Worm (Caenorhabditis elegans) whole organism, young adult: Measurements from ENCODE around the gene ifbp-1.

Experiments used
- B0019.2 ChIP-seq: fragments of 200-800 bp; sonication (Bioruptor generic); conservative IDR thresholded peaks from 2 replicates; pipeline ENCODE4 v1.3.6; 2022; ENCODE audit warnings: missing genetic modification reagents, missing genetic modification characterization, missing compliant biosample characterization
- F23B12.7 ChIP-seq: sonication (generic microtip); optimal IDR thresholded peaks from 2 replicates; lab custom pipeline; 2017; ENCODE audit warnings: missing genetic modification characterization, mild to moderate bottlenecking, missing compliant biosample characterization, antibody characterized with exemption, moderate library complexity; ENCODE audit not compliant: insufficient read depth
- F37B4.10 ChIP-seq: fragments of 200-800 bp; sonication (Bioruptor generic); IDR thresholded peaks from 2 replicates; pipeline ENCODE4 v1.3.6; 2022; ENCODE audit warnings: missing genetic modification characterization, missing compliant biosample characterization
- F55B11.4 ChIP-seq: sonication (generic microtip); optimal IDR thresholded peaks from 2 replicates; lab custom pipeline; 2016; ENCODE audit warnings: missing compliant biosample characterization, missing genetic modification characterization, borderline replicate concordance; ENCODE audit not compliant: insufficient read depth
- Y79H2A.3 ChIP-seq: fragments of 200-800 bp; sonication (Bioruptor generic); conservative IDR thresholded peaks from 2 replicates; pipeline ENCODE4 v1.3.6; 2022; ENCODE audit warnings: missing genetic modification reagents, missing genetic modification characterization, missing compliant biosample characterization
- cebp-1 ChIP-seq, 2 experiments: fragments of 200-800 bp in 1 of 2; sonication (Bioruptor generic) in 1 of 2; sonication (generic microtip) in 1 of 2; IDR thresholded peaks in 1 of 2; optimal IDR thresholded peaks in 1 of 2; 2 replicates each; pipeline versions ENCODE4 v1.3.6 to Lab custom; 2017 to 2022; ENCODE audit warnings: missing compliant biosample characterization in 2 of 2, missing genetic modification characterization in 2 of 2, mild to moderate bottlenecking in 1 of 2, missing genetic modification reagents in 1 of 2, moderate library complexity in 1 of 2
- egrh-3 ChIP-seq: fragments of 200-800 bp; sonication (Bioruptor generic); IDR thresholded peaks from 2 replicates; pipeline ENCODE4 v1.3.6; 2022; ENCODE audit warnings: missing genetic modification reagents, missing genetic modification characterization, missing compliant biosample characterization
- lin-26 ChIP-seq: fragments of 200-800 bp; sonication (Bioruptor generic); IDR thresholded peaks from 2 replicates; pipeline ENCODE4 v1.3.6; 2022; ENCODE audit warnings: missing genetic modification reagents, missing genetic modification characterization, missing compliant biosample characterization
- sdz-38 ChIP-seq: sonication (generic microtip); optimal IDR thresholded peaks from 2 replicates; lab custom pipeline; 2016; ENCODE audit warnings: missing genotype, missing genetic modification characterization, missing compliant biosample characterization
- snpc-4 ChIP-seq, 5 experiments: fragments of 150-350 bp in 1 of 5; sonication (generic microtip) in 4 of 5; optimal IDR thresholded peaks; 2 replicates each; lab custom pipeline; 2014 to 2018; ENCODE audit warnings: missing genetic modification characterization in 5 of 5, missing biosample characterization in 3 of 5, antibody characterized with exemption in 2 of 5, mild to moderate bottlenecking in 2 of 5, missing compliant biosample characterization in 2 of 5, missing genotype in 2 of 5, moderate library complexity in 2 of 5, missing genetic modification reagents in 1 of 5
- sptf-2 ChIP-seq: fragments of 200-800 bp; sonication (Bioruptor generic); optimal IDR thresholded peaks from 2 replicates; lab custom pipeline; 2018; ENCODE audit warnings: mild to moderate bottlenecking, missing genetic modification characterization, missing compliant biosample characterization
- unc-62 ChIP-seq: fragments of 150-350 bp; optimal IDR thresholded peaks from 2 replicates; lab custom pipeline; 2014; ENCODE audit warnings: missing biosample characterization, missing genetic modification reagents, missing genetic modification characterization
- ztf-25 ChIP-seq: fragments of 200-800 bp; sonication (Bioruptor generic); IDR thresholded peaks from 2 replicates; pipeline ENCODE4 v1.3.6; 2022; ENCODE audit warnings: missing genetic modification reagents, missing genetic modification characterization, missing compliant biosample characterization

DNA sequence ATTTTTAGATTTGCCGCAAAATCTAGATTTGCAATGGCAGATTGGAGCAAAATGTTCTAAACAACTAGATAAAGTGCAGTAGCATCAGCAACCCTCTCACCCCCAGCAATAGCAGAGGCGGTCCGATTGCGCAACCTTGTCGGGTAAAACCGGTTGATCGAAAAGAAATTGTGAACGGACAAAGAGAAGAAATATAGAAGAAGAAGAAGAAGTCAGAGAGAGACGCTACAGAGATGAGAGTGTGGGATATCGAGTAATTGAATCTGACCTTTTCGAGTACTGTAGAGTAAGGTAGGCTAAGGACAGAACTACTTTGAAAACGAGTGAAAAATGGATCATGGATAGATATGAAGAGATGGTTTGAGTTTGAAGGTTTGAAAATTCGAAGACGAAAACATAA lies 4.2 kb downstream of the ifbp-1 start:
- TF ChIP-seq ztf-25 (GFP tag; lab: Robert Waterston, UW) = no peak
- TF ChIP-seq F55B11.4 (tag; lab: Kevin White, UChicago) = no peak
- no peak for TF ChIP-seq cebp-1 (GFP tag; IDR thresholded peaks at IDR 0.05; lab: Robert Waterston, UW)
- TF ChIP-seq cebp-1 (tag; optimal IDR thresholded peaks at IDR 0.05; lab: Kevin White, UChicago) = peak; percentile 19
- no peak for TF ChIP-seq egrh-3 (GFP tag; lab: Robert Waterston, UW)
- no peak for TF ChIP-seq F37B4.10 (GFP tag; lab: Robert Waterston, UW)
- TF ChIP-seq B0019.2 = no peak
- no peak for TF ChIP-seq unc-62 (GFP tag; lab: Kevin White, UChicago)
- TF ChIP-seq lin-26 (GFP tag; lab: Robert Waterston, UW) = no peak
- no peak for TF ChIP-seq snpc-4 (GFP tag; optimal IDR thresholded peaks at IDR 0.05; lab: Kevin White, UChicago)
- TF ChIP-seq snpc-4 (tag; optimal IDR thresholded peaks at IDR 0.05; lab: Kevin White, UChicago) = no peak
- TF ChIP-seq sptf-2 (GFP tag; lab: Kevin White, UChicago) = no peak
- no peak for TF ChIP-seq sdz-38 (tag; lab: Kevin White, UChicago)
- no peak for TF ChIP-seq Y79H2A.3 (GFP tag; lab: Robert Waterston, UW)
- no peak for TF ChIP-seq F23B12.7 (tag; lab: Kevin White, UChicago)
